Worm (Caenorhabditis elegans) whole organism, L3 larva: ENCODE data around the gene Y116A8C.33.

ENCODE experiments used
- nhr-11 ChIP-seq: fragments of 150-350 bp; optimal IDR thresholded peaks from 2 replicates; lab custom pipeline; 2014; ENCODE audit warnings: missing biosample characterization, missing genetic modification characterization
- nhr-237 ChIP-seq: fragments of 150-350 bp; optimal IDR thresholded peaks from 2 replicates; lab custom pipeline; 2014; ENCODE audit warnings: missing biosample characterization, missing genetic modification characterization
- nhr-25 ChIP-seq: sonication (generic microtip); optimal IDR thresholded peaks from 2 replicates; lab custom pipeline; 2017; ENCODE audit warnings: missing biosample characterization, missing genetic modification characterization
- unc-39 ChIP-seq: sonication (generic microtip); optimal IDR thresholded peaks from 4 replicates; lab custom pipeline; 2017; ENCODE audit warnings: missing biosample characterization, missing genetic modification characterization
- unc-62 ChIP-seq: fragments of 150-350 bp; sonication (generic microtip); optimal IDR thresholded peaks from 4 replicates; lab custom pipeline; 2014; ENCODE audit warnings: missing biosample characterization, missing genetic modification reagents, missing genetic modification characterization
- ztf-11 ChIP-seq: fragments of 150-350 bp; optimal IDR thresholded peaks from 2 replicates; lab custom pipeline; 2014; ENCODE audit warnings: missing biosample characterization, missing genetic modification characterization

- TF ChIP-seq unc-62 (GFP tag; lab: Kevin White, UChicago) (no peak), ztf-11 (tag; lab: Kevin White, UChicago) (no peak), nhr-25 (tag; lab: Kevin White, UChicago) (no peak), unc-39 (tag; lab: Kevin White, UChicago) (no peak), nhr-11 (tag; lab: Kevin White, UChicago) (no peak), nhr-237 (tag; lab: Kevin White, UChicago) (no peak)
Observed at ce11 chrIV:17084317-17084716, 27.6 kb upstream of the Y116A8C.33 start.
